Worm (Caenorhabditis elegans): ENCODE results near the gene srh-250.

Gene srh-250

ce11 chrII:3897758-3898494, 19.5 kb downstream of the srh-250 start, which contains the start of gene F53C3.6:
TSS of gene F53C3.6 (plus strand) at chrII:3898142.
- TF ChIP-seq ref-1 (GFP tag; conservative IDR thresholded peaks at IDR 0.05), result no peak
- TF ChIP-seq ztf-23 (GFP tag; IDR thresholded peaks at IDR 0.05), result no peak
- TF ChIP-seq med-1 (GFP tag; optimal IDR thresholded peaks at IDR 0.05; ENCODE audit: insufficient read depth), result no peak
- TF ChIP-seq tab-1 (GFP tag; IDR thresholded peaks at IDR 0.05), result no peak
- TF ChIP-seq ztf-29 (GFP tag; IDR thresholded peaks at IDR 0.05), result no peak
- no peak for TF ChIP-seq T22C8.4 (GFP tag; IDR thresholded peaks at IDR 0.05)
- TF ChIP-seq klf-2 (GFP tag; conservative IDR thresholded peaks at IDR 0.05), result no peak
- TF ChIP-seq flt-1 (GFP tag; IDR thresholded peaks at IDR 0.05), result peak; percentile 31; the same call in 1 of the 2 replicates
- peak; percentile 32 for TF ChIP-seq cog-1 (tag; optimal IDR thresholded peaks at IDR 0.05)

ce11 chrII:3901108-3901507, 22.7 kb downstream of the srh-250 start, which contains the start of gene F53C3.4:
TSS of gene F53C3.4 (plus strand) at chrII:3901408.
- TF ChIP-seq flt-1 (GFP tag; IDR thresholded peaks at IDR 0.05), result no peak
- TF ChIP-seq tab-1 (GFP tag; IDR thresholded peaks at IDR 0.05), result no peak
- TF ChIP-seq ref-1 (GFP tag; conservative IDR thresholded peaks at IDR 0.05), result no peak

ce11 chrII:3902798-3903197, 24.4 kb downstream of the srh-250 start, which contains the start of gene F53C3.3:
TSS of gene F53C3.3 (plus strand) at chrII:3902856.
- TF ChIP-seq ztf-23 (GFP tag; IDR thresholded peaks at IDR 0.05) (no peak), klf-2 (GFP tag; conservative IDR thresholded peaks at IDR 0.05) (no peak), ref-1 (GFP tag; conservative IDR thresholded peaks at IDR 0.05) (no peak), T22C8.4 (GFP tag; IDR thresholded peaks at IDR 0.05) (no peak), ztf-29 (GFP tag; IDR thresholded peaks at IDR 0.05) (no peak), cog-1 (tag; optimal IDR thresholded peaks at IDR 0.05) (no peak), tab-1 (GFP tag; IDR thresholded peaks at IDR 0.05) (no peak), flt-1 (GFP tag; IDR thresholded peaks at IDR 0.05) (no peak), med-1 (GFP tag; optimal IDR thresholded peaks at IDR 0.05; ENCODE audit: insufficient read depth) (no peak)

ce11 chrII:3906615-3907190, 28.3 kb downstream of the srh-250 start, which contains the start of the genes F53C3.11 and fbxb-103:
TSS of gene F53C3.11 (minus strand) at chrII:3906715.
TSS of gene fbxb-103 (plus strand) at chrII:3907140.
- TF ChIP-seq cog-1 (tag; optimal IDR thresholded peaks at IDR 0.05) (no peak), med-1 (GFP tag; optimal IDR thresholded peaks at IDR 0.05; ENCODE audit: insufficient read depth) (no peak), ztf-29 (GFP tag; IDR thresholded peaks at IDR 0.05) (no peak), flt-1 (GFP tag; IDR thresholded peaks at IDR 0.05) (no peak)

- no peak for TF ChIP-seq ztf-29 (GFP tag; IDR thresholded peaks at IDR 0.05)
- no peak for TF ChIP-seq cog-1 (tag; optimal IDR thresholded peaks at IDR 0.05)
- TF ChIP-seq ztf-23 (GFP tag; IDR thresholded peaks at IDR 0.05), result no peak
- TF ChIP-seq med-1 (GFP tag; optimal IDR thresholded peaks at IDR 0.05; ENCODE audit: insufficient read depth), result no peak
- TF ChIP-seq klf-2 (GFP tag; conservative IDR thresholded peaks at IDR 0.05), result no peak
- no peak for TF ChIP-seq flt-1 (GFP tag; IDR thresholded peaks at IDR 0.05)
- TF ChIP-seq T22C8.4 (GFP tag; IDR thresholded peaks at IDR 0.05), result no peak
- TF ChIP-seq ref-1 (GFP tag; conservative IDR thresholded peaks at IDR 0.05), result no peak
- no peak for TF ChIP-seq tab-1 (GFP tag; IDR thresholded peaks at IDR 0.05)
Observed at ce11 chrII:3908135-3908534, 29.7 kb downstream of the srh-250 start.

- TF ChIP-seq flt-1 (GFP tag; IDR thresholded peaks at IDR 0.05), result no peak
- no peak for TF ChIP-seq ztf-29 (GFP tag; IDR thresholded peaks at IDR 0.05)
- no peak for TF ChIP-seq med-1 (GFP tag; optimal IDR thresholded peaks at IDR 0.05; ENCODE audit: insufficient read depth)
- TF ChIP-seq ref-1 (GFP tag; conservative IDR thresholded peaks at IDR 0.05), result no peak
- TF ChIP-seq cog-1 (tag; optimal IDR thresholded peaks at IDR 0.05), result no peak
- TF ChIP-seq tab-1 (GFP tag; IDR thresholded peaks at IDR 0.05), result no peak
- TF ChIP-seq ztf-23 (GFP tag; IDR thresholded peaks at IDR 0.05), result no peak
Observed at ce11 chrII:3909301-3909700, 30.9 kb downstream of the srh-250 start.

ce11 chrII:3910737-3911136, 32.3 kb downstream of the srh-250 start, which contains the start of gene bcmo-2:
TSS of gene bcmo-2 (minus strand) at chrII:3910837.
- no peak for TF ChIP-seq klf-2 (GFP tag; conservative IDR thresholded peaks at IDR 0.05)

- TF ChIP-seq tab-1 (GFP tag; IDR thresholded peaks at IDR 0.05) (no peak), flt-1 (GFP tag; IDR thresholded peaks at IDR 0.05) (no peak), klf-2 (GFP tag; conservative IDR thresholded peaks at IDR 0.05) (no peak)
Observed at ce11 chrII:3911284-3911683, 32.9 kb downstream of the srh-250 start.

ce11 chrII:3911716-3912115, 33.3 kb downstream of the srh-250 start, which contains the start of gene F53C3.1:
TSS of gene F53C3.1 (plus strand) at chrII:3912016.
- no peak for TF ChIP-seq tab-1 (GFP tag; IDR thresholded peaks at IDR 0.05)
- TF ChIP-seq klf-2 (GFP tag; conservative IDR thresholded peaks at IDR 0.05), result no peak
- no peak for TF ChIP-seq flt-1 (GFP tag; IDR thresholded peaks at IDR 0.05)
- TF ChIP-seq ref-1 (GFP tag; conservative IDR thresholded peaks at IDR 0.05), result no peak
- no peak for TF ChIP-seq ztf-29 (GFP tag; IDR thresholded peaks at IDR 0.05)
- no peak for TF ChIP-seq cog-1 (tag; optimal IDR thresholded peaks at IDR 0.05)
- no peak for TF ChIP-seq T22C8.4 (GFP tag; IDR thresholded peaks at IDR 0.05)
- no peak for TF ChIP-seq med-1 (GFP tag; optimal IDR thresholded peaks at IDR 0.05; ENCODE audit: insufficient read depth)
- TF ChIP-seq ztf-23 (GFP tag; IDR thresholded peaks at IDR 0.05), result no peak

ce11 chrII:3913673-3914072, 35.2 kb downstream of the srh-250 start:
- TF ChIP-seq ztf-29 (GFP tag; IDR thresholded peaks at IDR 0.05) (no peak), T22C8.4 (GFP tag; IDR thresholded peaks at IDR 0.05) (peak; percentile 33; the same call in 1 of the 2 replicates)
